Fruit fly (Drosophila melanogaster) whole organism, prepupa: ENCODE results near the gene arg.

Source experiments
- CG15336 ChIP-seq: fragments of 200-800 bp; sonication (Bioruptor generic); IDR thresholded peaks from 2 replicates; pipeline ENCODE4 v1.3.6; 2022; ENCODE audit warnings: missing biosample characterization, missing genetic modification characterization
- CG1621 ChIP-seq: fragments of 200-800 bp; sonication (Bioruptor generic); optimal IDR thresholded peaks from 3 replicates; lab custom pipeline; 2018; ENCODE audit warnings: missing biosample characterization, mild to moderate bottlenecking, missing genetic modification characterization
- CG16779 ChIP-seq: fragments of 200-800 bp; sonication (Bioruptor generic); optimal IDR thresholded peaks from 3 replicates; lab custom pipeline; 2017; ENCODE audit warnings: missing biosample characterization, mild to moderate bottlenecking, missing genetic modification characterization
- CG31627 ChIP-seq: fragments of 200-800 bp; sonication (Bioruptor generic); optimal IDR thresholded peaks from 3 replicates; lab custom pipeline; 2016; ENCODE audit warnings: missing biosample characterization, missing genetic modification characterization

- no peak for TF ChIP-seq CG15336
- no peak for TF ChIP-seq CG1621 (tag; lab: Kevin White, UChicago)
- no peak for TF ChIP-seq CG31627 (GFP tag; lab: Kevin White, UChicago)
- no peak for TF ChIP-seq CG16779
These were observed 16.4 kb downstream of the arg start for dm6 chrX:525610-526009.
